Fruit fly (Drosophila melanogaster) whole organism, embryonic: Measurements from ENCODE around the gene CG3040.

Source experiments
- CG1024 ChIP-seq: fragments of 200-800 bp; sonication (Bioruptor generic); IDR thresholded peaks from 2 replicates; pipeline ENCODE4 v1.3.6; 2022; ENCODE audit warnings: missing biosample characterization, missing genetic modification characterization
- CG10274 ChIP-seq: fragments of 200-800 bp; sonication (Bioruptor generic); optimal IDR thresholded peaks from 3 replicates; lab custom pipeline; 2017; ENCODE audit warnings: missing biosample characterization, mild to moderate bottlenecking, missing genetic modification characterization
- CG10543 ChIP-seq: fragments of 200-800 bp; sonication (Bioruptor generic); optimal IDR thresholded peaks from 3 replicates; lab custom pipeline; 2017; ENCODE audit warnings: missing biosample characterization, mild to moderate bottlenecking, missing genetic modification characterization, moderate library complexity
- CG10654 ChIP-seq: fragments of 200-800 bp; sonication (Bioruptor generic); optimal IDR thresholded peaks from 2 replicates; lab custom pipeline; 2016; ENCODE audit warnings: missing biosample characterization, missing genetic modification characterization
- CG10979 ChIP-seq: fragments of 200-800 bp; sonication (Bioruptor generic); optimal IDR thresholded peaks from 2 replicates; lab custom pipeline; 2018; ENCODE audit warnings: missing biosample characterization, mild to moderate bottlenecking, missing genetic modification characterization, moderate library complexity
- CG11085 ChIP-seq: fragments of 200-800 bp; sonication (Bioruptor generic); IDR thresholded peaks from 2 replicates; pipeline ENCODE4 v1.3.6; 2022; ENCODE audit warnings: missing biosample characterization, missing genetic modification characterization
- CG11504 ChIP-seq: fragments of 200-800 bp; sonication (Bioruptor generic); optimal IDR thresholded peaks from 3 replicates; lab custom pipeline; 2019; ENCODE audit warnings: missing biosample characterization, mild to moderate bottlenecking, missing genetic modification characterization, moderate library complexity
- CG12155 ChIP-seq: fragments of 200-800 bp; sonication (Bioruptor generic); optimal IDR thresholded peaks from 3 replicates; lab custom pipeline; 2016; ENCODE audit warnings: missing biosample characterization, missing genetic modification characterization
- CG12391 ChIP-seq: fragments of 200-800 bp; sonication (Bioruptor generic); optimal IDR thresholded peaks from 3 replicates; lab custom pipeline; 2018; ENCODE audit warnings: missing biosample characterization, mild to moderate bottlenecking, missing genetic modification characterization, moderate library complexity
- CG13424 ChIP-seq: fragments of 200-800 bp; sonication (Bioruptor generic); optimal IDR thresholded peaks from 2 replicates; lab custom pipeline; 2019; ENCODE audit warnings: missing biosample characterization, mild to moderate bottlenecking, missing genetic modification characterization, moderate library complexity
- CG14710 ChIP-seq: fragments of 200-800 bp; sonication (Bioruptor generic); optimal IDR thresholded peaks from 3 replicates; lab custom pipeline; 2019; ENCODE audit warnings: missing biosample characterization, mild to moderate bottlenecking, missing genetic modification characterization, moderate library complexity
- CG15514 ChIP-seq: fragments of 200-800 bp; sonication (Bioruptor generic); optimal IDR thresholded peaks from 3 replicates; lab custom pipeline; 2017; ENCODE audit warnings: missing biosample characterization, missing genetic modification characterization, mild to moderate bottlenecking, moderate library complexity, missing genetic modification reagents
- CG1602 ChIP-seq: fragments of 200-800 bp; sonication (Bioruptor generic); optimal IDR thresholded peaks from 3 replicates; lab custom pipeline; 2016; ENCODE audit warnings: missing biosample characterization, missing genetic modification characterization
- CG16863 ChIP-seq: fragments of 200-800 bp; sonication (Bioruptor generic); optimal IDR thresholded peaks from 3 replicates; lab custom pipeline; 2016; ENCODE audit warnings: missing biosample characterization, missing genetic modification characterization
- CG2116 ChIP-seq: fragments of 200-800 bp; sonication (Bioruptor generic); optimal IDR thresholded peaks from 3 replicates; lab custom pipeline; 2018; ENCODE audit warnings: missing biosample characterization, mild to moderate bottlenecking, missing genetic modification characterization
- CG2889 ChIP-seq: fragments of 200-800 bp; sonication (Bioruptor generic); IDR thresholded peaks from 3 replicates; pipeline ENCODE4 v1.3.6; 2022; ENCODE audit warnings: missing biosample characterization, missing genetic modification characterization
- CG3065 ChIP-seq: fragments of 200-800 bp; sonication (Bioruptor generic); optimal IDR thresholded peaks from 2 replicates; lab custom pipeline; 2016; ENCODE audit warnings: missing biosample characterization, missing genetic modification characterization
- CG32772 ChIP-seq: fragments of 200-800 bp; sonication (Bioruptor generic); IDR thresholded peaks from 2 replicates; pipeline ENCODE4 v1.3.6; 2022; ENCODE audit warnings: missing biosample characterization, missing genetic modification characterization
- CG3838 ChIP-seq: fragments of 200-800 bp; sonication (Bioruptor generic); optimal IDR thresholded peaks from 3 replicates; lab custom pipeline; 2016; ENCODE audit warnings: missing biosample characterization, missing genetic modification characterization
- CG4424 ChIP-seq: fragments of 200-800 bp; sonication (Bioruptor generic); optimal IDR thresholded peaks from 3 replicates; lab custom pipeline; 2016; ENCODE audit warnings: missing biosample characterization, missing genetic modification characterization
- CG4617 ChIP-seq: fragments of 200-800 bp; sonication (Bioruptor generic); optimal IDR thresholded peaks from 3 replicates; lab custom pipeline; 2016; ENCODE audit warnings: missing biosample characterization, missing genetic modification characterization, borderline replicate concordance
- CG6689 ChIP-seq: fragments of 200-800 bp; sonication (Bioruptor generic); IDR thresholded peaks from 2 replicates; pipeline ENCODE4 v1.3.6; 2022; ENCODE audit warnings: missing biosample characterization, missing genetic modification characterization
- CG6813 ChIP-seq: fragments of 200-800 bp; sonication (Bioruptor generic); optimal IDR thresholded peaks from 2 replicates; lab custom pipeline; 2017; ENCODE audit warnings: missing biosample characterization, missing genetic modification characterization, mild to moderate bottlenecking, moderate library complexity, missing genetic modification reagents
- CG7556 ChIP-seq: fragments of 200-800 bp; sonication (Bioruptor generic); optimal IDR thresholded peaks from 2 replicates; lab custom pipeline; 2017; ENCODE audit warnings: missing biosample characterization, mild to moderate bottlenecking, missing genetic modification characterization
- HmgZ ChIP-seq: fragments of 200-800 bp; sonication (Bioruptor generic); optimal IDR thresholded peaks from 2 replicates; lab custom pipeline; 2018; ENCODE audit warnings: missing biosample characterization, mild to moderate bottlenecking, missing genetic modification characterization
- Jarid2 ChIP-seq: fragments of 200-800 bp; sonication (Bioruptor generic); optimal IDR thresholded peaks from 3 replicates; lab custom pipeline; 2017; ENCODE audit warnings: mild to moderate bottlenecking, missing biosample characterization, missing genetic modification reagents, missing genetic modification characterization
- Lhr ChIP-seq: fragments of 200-800 bp; sonication (Bioruptor generic); optimal IDR thresholded peaks from 3 replicates; lab custom pipeline; 2017; ENCODE audit warnings: mild to moderate bottlenecking, missing biosample characterization, missing genetic modification reagents, missing genetic modification characterization
- Meics ChIP-seq: fragments of 200-800 bp; sonication (Bioruptor generic); optimal IDR thresholded peaks from 2 replicates; lab custom pipeline; 2017; ENCODE audit warnings: missing biosample characterization, mild to moderate bottlenecking, missing genetic modification characterization
- Nf-YA ChIP-seq: fragments of 200-800 bp; sonication (Bioruptor generic); IDR thresholded peaks from 2 replicates; pipeline ENCODE4 v1.3.6; 2022; ENCODE audit warnings: missing biosample characterization, missing genetic modification characterization
- NfI ChIP-seq: fragments of 200-800 bp; sonication (Bioruptor generic); optimal IDR thresholded peaks from 3 replicates; lab custom pipeline; 2018; ENCODE audit warnings: missing biosample characterization, mild to moderate bottlenecking, missing genetic modification characterization, moderate library complexity
- Ptx1 ChIP-seq: fragments of 200-800 bp; sonication (Bioruptor generic); IDR thresholded peaks from 2 replicates; pipeline ENCODE4 v1.3.6; 2022; ENCODE audit warnings: missing biosample characterization, missing genetic modification characterization
- abd-A ChIP-seq: fragments of 200-800 bp; sonication (Bioruptor generic); optimal IDR thresholded peaks from 3 replicates; lab custom pipeline; 2019; ENCODE audit warnings: missing biosample characterization, mild to moderate bottlenecking, missing genetic modification characterization, moderate library complexity
- amos ChIP-seq: fragments of 200-800 bp; sonication (Bioruptor generic); IDR thresholded peaks from 2 replicates; pipeline ENCODE4 v1.3.6; 2022; ENCODE audit warnings: missing biosample characterization, missing genetic modification characterization; ENCODE audit not compliant: partially characterized antibody
- bsh ChIP-seq, 2 experiments: fragments of 200-800 bp; sonication (Bioruptor generic); optimal IDR thresholded peaks; 2 replicates each; lab custom pipeline; 2017 to 2018; ENCODE audit warnings: mild to moderate bottlenecking in 2 of 2, missing biosample characterization in 2 of 2, missing genetic modification characterization in 2 of 2, moderate library complexity in 1 of 2
- corto ChIP-seq: fragments of 200-800 bp; sonication (Bioruptor generic); optimal IDR thresholded peaks from 2 replicates; lab custom pipeline; 2016; ENCODE audit warnings: missing biosample characterization, mild to moderate bottlenecking, missing genetic modification characterization, moderate library complexity
- crp ChIP-seq, 2 experiments: fragments of 200-800 bp; sonication (Bioruptor generic); optimal IDR thresholded peaks; 2 replicates in 1 of 2; 3 replicates in 1 of 2; lab custom pipeline; 2017; ENCODE audit warnings: missing biosample characterization in 2 of 2, missing genetic modification characterization in 2 of 2, mild to moderate bottlenecking in 1 of 2, moderate library complexity in 1 of 2
- exex ChIP-seq: fragments of 200-800 bp; sonication (Bioruptor generic); optimal IDR thresholded peaks from 4 replicates; lab custom pipeline; 2018; ENCODE audit warnings: missing biosample characterization, mild to moderate bottlenecking, missing genetic modification characterization, moderate library complexity
- fd3F ChIP-seq: fragments of 200-800 bp; sonication (Bioruptor generic); optimal IDR thresholded peaks from 2 replicates; lab custom pipeline; 2018; ENCODE audit warnings: missing biosample characterization, mild to moderate bottlenecking, missing genetic modification characterization, moderate library complexity
- fd96Cb ChIP-seq: fragments of 200-800 bp; sonication (Bioruptor generic); optimal IDR thresholded peaks from 2 replicates; lab custom pipeline; 2018; ENCODE audit warnings: missing biosample characterization, mild to moderate bottlenecking, missing genetic modification characterization, moderate library complexity
- grau ChIP-seq: fragments of 200-800 bp; optimal IDR thresholded peaks from 3 replicates; lab custom pipeline; 2019; ENCODE audit warnings: missing biosample characterization, mild to moderate bottlenecking, missing genetic modification characterization, moderate library complexity
- ind ChIP-seq: fragments of 200-800 bp; sonication (Bioruptor generic); optimal IDR thresholded peaks from 3 replicates; lab custom pipeline; 2016; ENCODE audit warnings: missing biosample characterization, missing genetic modification characterization
- lab ChIP-seq: fragments of 200-800 bp; sonication (Bioruptor generic); optimal IDR thresholded peaks from 3 replicates; lab custom pipeline; 2017; ENCODE audit warnings: missing biosample characterization, missing genetic modification characterization, mild to moderate bottlenecking, moderate library complexity, missing genetic modification reagents
- nmo ChIP-seq: fragments of 200-800 bp; sonication (Bioruptor generic); optimal IDR thresholded peaks from 2 replicates; lab custom pipeline; 2018; ENCODE audit warnings: missing biosample characterization, mild to moderate bottlenecking, missing genetic modification characterization, moderate library complexity
- pzg ChIP-seq: fragments of 200-800 bp; sonication (Bioruptor generic); optimal IDR thresholded peaks from 3 replicates; lab custom pipeline; 2018; ENCODE audit warnings: missing biosample characterization, mild to moderate bottlenecking, missing genetic modification characterization, moderate library complexity
- repo ChIP-seq: fragments of 200-800 bp; sonication (Bioruptor generic); optimal IDR thresholded peaks from 2 replicates; lab custom pipeline; 2016; ENCODE audit warnings: missing biosample characterization, missing genetic modification characterization
- row ChIP-seq: fragments of 200-800 bp; sonication (Bioruptor generic); IDR thresholded peaks from 3 replicates; pipeline ENCODE4 v1.3.6; 2022; ENCODE audit warnings: missing biosample characterization, missing genetic modification characterization
- sens ChIP-seq: fragments of 200-800 bp; sonication (Bioruptor generic); peaks from one replicate; lab custom pipeline; 2016; ENCODE audit warnings: missing biosample characterization, missing genetic modification characterization
- trem ChIP-seq: fragments of 200-800 bp; optimal IDR thresholded peaks from 3 replicates; lab custom pipeline; 2019; ENCODE audit warnings: missing biosample characterization, mild to moderate bottlenecking, missing genetic modification characterization, moderate library complexity
- zfh1 ChIP-seq: fragments of 200-800 bp; sonication (Bioruptor generic); IDR thresholded peaks from 3 replicates; pipeline ENCODE4 v1.3.6; 2022; ENCODE audit warnings: missing biosample characterization, missing genetic modification characterization

The CG3040 gene

DNA sequence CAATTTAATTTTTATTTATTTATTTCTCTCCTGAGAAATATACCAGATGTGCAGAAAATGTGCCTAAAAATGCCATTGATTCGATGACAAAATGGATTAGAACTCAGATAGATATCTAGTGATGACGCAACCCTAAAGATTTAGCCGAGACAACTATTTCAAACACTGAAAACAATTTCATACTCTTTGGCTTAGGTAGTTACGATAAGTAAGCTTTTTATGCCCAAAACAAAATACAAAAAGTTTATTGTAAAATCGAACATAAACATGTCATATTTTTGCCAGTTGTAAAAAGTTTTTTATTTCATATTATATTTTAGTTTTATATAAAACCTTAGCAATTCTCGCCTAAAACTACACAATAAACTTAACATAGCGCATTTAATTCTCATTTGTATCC, at the start of gene CG3040 (continued):
- TF ChIP-seq CG1024 (GFP tag; lab: Robert Waterston, UW) (no peak), CG10654 (GFP tag; lab: Kevin White, UChicago) (peak; percentile 25), sens (GFP tag; lab: Kevin White, UChicago) (peak; percentile 46), trem (tag; lab: Kevin White, UChicago) (peak; percentile 46), nmo (GFP tag; lab: Kevin White, UChicago) (peak; percentile 41), Jarid2 (GFP tag; lab: Kevin White, UChicago) (no peak), repo (no peak), exex (tag; lab: Kevin White, UChicago) (no peak), corto (GFP tag; lab: Kevin White, UChicago) (no peak), CG2889 (GFP tag; lab: Robert Waterston, UW) (no peak), bsh (GFP tag; optimal IDR thresholded peaks at IDR 0.05; lab: Kevin White, UChicago) (peak in 1 of 2 experiments; percentile 36), CG6689 (GFP tag; lab: Robert Waterston, UW) (no peak), Meics (GFP tag; lab: Kevin White, UChicago) (peak; percentile 27), CG10543 (GFP tag; lab: Kevin White, UChicago) (no peak), CG11085 (GFP tag; lab: Robert Waterston, UW) (peak; percentile 26; the same call in 1 of the 2 replicates), pzg (peak; percentile 82), zfh1 (GFP tag; lab: Robert Waterston, UW) (peak; percentile 33; the same call in 2 of the 3 replicates), CG12391 (tag; lab: Kevin White, UChicago) (peak; percentile 51), fd3F (peak; percentile 4), abd-A (tag; lab: Kevin White, UChicago) (peak; percentile 15), amos (GFP tag; lab: Robert Waterston, UW) (0 out of 2 replicates have a peak, but pooled peaks have one; percentile 21), CG1602 (peak; percentile 37), CG4617 (GFP tag; lab: Kevin White, UChicago) (peak; percentile 81), CG12155 (GFP tag; lab: Kevin White, UChicago) (peak; percentile 44), CG10274 (GFP tag; lab: Kevin White, UChicago) (no peak), Nf-YA (GFP tag; lab: Robert Waterston, UW) (no peak), CG6813 (GFP tag; lab: Kevin White, UChicago) (no peak), CG15514 (GFP tag; lab: Kevin White, UChicago) (peak; percentile 63), CG11504 (tag; lab: Kevin White, UChicago) (peak; percentile 48), lab (GFP tag; lab: Kevin White, UChicago) (peak; percentile 44), HmgZ (peak; percentile 66), Ptx1 (GFP tag; lab: Robert Waterston, UW) (peak; percentile 36; the same call in 1 of the 2 replicates), CG32772 (0 out of 2 replicates have a peak, but pooled peaks have one; percentile 14), CG16863 (GFP tag; lab: Kevin White, UChicago) (no peak), CG7556 (GFP tag; lab: Kevin White, UChicago) (peak; percentile 20), ind (peak; percentile 35), CG2116 (GFP tag; lab: Kevin White, UChicago) (peak; percentile 13), CG3838 (GFP tag; lab: Kevin White, UChicago) (no peak), CG10979 (tag; lab: Kevin White, UChicago) (peak; percentile 16), CG13424 (tag; lab: Kevin White, UChicago) (peak; percentile 39), Lhr (peak; percentile 53), fd96Cb (tag; lab: Kevin White, UChicago) (peak; percentile 10), crp (GFP tag; optimal IDR thresholded peaks at IDR 0.05; lab: Kevin White, UChicago) (peak in 1 of 2 experiments; percentile 69), CG4424 (peak; percentile 19), row (GFP tag; lab: Robert Waterston, UW) (peak; percentile 74), CG3065 (peak; percentile 2), CG14710 (peak; percentile 59), NfI (GFP tag; lab: Kevin White, UChicago) (peak; percentile 28), grau (tag; lab: Kevin White, UChicago) (peak; percentile 56)
